Fruit fly (Drosophila melanogaster) whole organism, wandering third instar larva: ENCODE results near the gene CG14269.
A peak's percentile ranks its signal among the peaks of the same experiment; 100 is the strongest.

Source experiments
- Abd-B ChIP-seq: fragments of >200 bp; optimal IDR thresholded peaks from 2 replicates; lab custom pipeline; 2017; ENCODE audit warnings: missing biosample characterization, missing genetic modification characterization
- CG32264 ChIP-seq: fragments of 200-800 bp; sonication (Bioruptor generic); optimal IDR thresholded peaks from 2 replicates; lab custom pipeline; 2016; ENCODE audit warnings: missing biosample characterization, missing genetic modification characterization
- CG9705 ChIP-seq: fragments of 200-800 bp; sonication (Bioruptor generic); optimal IDR thresholded peaks from 2 replicates; lab custom pipeline; 2018; ENCODE audit warnings: missing biosample characterization, mild to moderate bottlenecking, missing genetic modification characterization
- CrebA ChIP-seq: fragments of 200-800 bp; sonication (Bioruptor generic); optimal IDR thresholded peaks from 2 replicates; lab custom pipeline; 2016; ENCODE audit warnings: missing biosample characterization, mild to moderate bottlenecking, missing genetic modification characterization, borderline replicate concordance
- Dfd ChIP-seq: fragments of >200 bp; optimal IDR thresholded peaks from 2 replicates; lab custom pipeline; 2017; ENCODE audit warnings: missing biosample characterization, missing genetic modification characterization
- Dif ChIP-seq: fragments of 200-275, 200-300 bp; sonication (Bioruptor generic); optimal IDR thresholded peaks from 2 replicates; lab custom pipeline; 2018; ENCODE audit warnings: missing biosample characterization, missing genetic modification characterization; ENCODE audit not compliant: partially characterized antibody
- GATAd ChIP-seq: sonication (Bioruptor generic); optimal IDR thresholded peaks from 2 replicates; lab custom pipeline; 2016; ENCODE audit warnings: missing biosample characterization, missing genetic modification characterization
- HLH106 ChIP-seq: fragments of 200-800 bp; optimal IDR thresholded peaks from 3 replicates; lab custom pipeline; 2019; ENCODE audit warnings: missing biosample characterization, mild to moderate bottlenecking, missing genetic modification characterization, moderate library complexity
- Hnf4 ChIP-seq: fragments of 200-800 bp; sonication (Bioruptor generic); optimal IDR thresholded peaks from 2 replicates; lab custom pipeline; 2016; ENCODE audit warnings: missing biosample characterization, mild to moderate bottlenecking, missing genetic modification characterization
- Hr78 ChIP-seq: fragments of >200 bp; optimal IDR thresholded peaks from 2 replicates; lab custom pipeline; 2017; ENCODE audit warnings: missing biosample characterization, missing genetic modification characterization
- Hr83 ChIP-seq: fragments of 200-300 bp; sonication (Bioruptor generic); optimal IDR thresholded peaks from 2 replicates; lab custom pipeline; 2016; ENCODE audit warnings: missing biosample characterization, mild to moderate bottlenecking, missing genetic modification characterization, moderate library complexity; ENCODE audit not compliant: poor library complexity, severe bottlenecking
- Jra ChIP-seq: sonication (Bioruptor generic); optimal IDR thresholded peaks from 2 replicates; lab custom pipeline; 2016; ENCODE audit warnings: missing biosample characterization, missing genetic modification characterization
- Mio ChIP-seq: sonication (Bioruptor generic); optimal IDR thresholded peaks from 2 replicates; lab custom pipeline; 2016; ENCODE audit warnings: missing biosample characterization, missing genetic modification characterization
- Myc ChIP-seq: fragments of >200 bp; optimal IDR thresholded peaks from 2 replicates; lab custom pipeline; 2017
- N ChIP-seq: fragments of >200 bp; optimal IDR thresholded peaks from 2 replicates; lab custom pipeline; 2018; ENCODE audit warnings: missing biosample characterization, missing external identifiers, missing genetic modification characterization
- OdsH ChIP-seq: fragments of 200-800 bp; sonication (Bioruptor generic); optimal IDR thresholded peaks from 2 replicates; lab custom pipeline; 2016; ENCODE audit warnings: missing biosample characterization, mild to moderate bottlenecking, missing genetic modification characterization
- Rel ChIP-seq, 2 experiments: fragments of 200-800 bp; sonication (Bioruptor generic) in 1 of 2; optimal IDR thresholded peaks; 2 replicates in 1 of 2; 3 replicates in 1 of 2; lab custom pipeline; 2016 to 2019; ENCODE audit warnings: mild to moderate bottlenecking in 2 of 2, missing biosample characterization in 2 of 2, missing genetic modification characterization in 2 of 2, moderate library complexity in 1 of 2
- Sp1 ChIP-seq: fragments of 200-800 bp; sonication (Bioruptor generic); optimal IDR thresholded peaks from 3 replicates; lab custom pipeline; 2019; ENCODE audit warnings: missing biosample characterization, mild to moderate bottlenecking, missing genetic modification characterization, moderate library complexity
- Vsx2 ChIP-seq: fragments of 200-300, 225-300 bp; sonication (Bioruptor generic); optimal IDR thresholded peaks from 2 replicates; lab custom pipeline; 2018; ENCODE audit warnings: missing biosample characterization, missing genetic modification characterization; ENCODE audit not compliant: partially characterized antibody
- br ChIP-seq: fragments of 200-800 bp; sonication (Bioruptor generic); optimal IDR thresholded peaks from 2 replicates; lab custom pipeline; 2016; ENCODE audit warnings: missing biosample characterization, missing genetic modification characterization
- brk ChIP-seq: fragments of 200-800 bp; sonication (Bioruptor generic); optimal IDR thresholded peaks from 2 replicates; lab custom pipeline; 2016; ENCODE audit warnings: missing biosample characterization, mild to moderate bottlenecking, missing genetic modification characterization
- dl ChIP-seq, 2 experiments: fragments of 175-275, 200-275 bp in 1 of 2; fragments of 200-275 bp in 1 of 2; sonication (Bioruptor generic); optimal IDR thresholded peaks; lab custom pipeline; 2018; ENCODE audit warnings: mild to moderate bottlenecking in 2 of 2, missing biosample characterization in 2 of 2, missing genetic modification characterization in 2 of 2, moderate library complexity in 2 of 2; ENCODE audit not compliant: partially characterized antibody in 2 of 2, insufficient read depth in 1 of 2
- dmrt93B ChIP-seq: fragments of 200-800 bp; sonication (Bioruptor generic); optimal IDR thresholded peaks from 2 replicates; lab custom pipeline; 2018; ENCODE audit warnings: missing biosample characterization, mild to moderate bottlenecking, missing genetic modification characterization
- dsf ChIP-seq: sonication (Bioruptor generic); optimal IDR thresholded peaks from 2 replicates; lab custom pipeline; 2016; ENCODE audit warnings: missing biosample characterization, missing genetic modification characterization, borderline replicate concordance
- ey ChIP-seq: fragments of 200-800 bp; sonication (Bioruptor generic); optimal IDR thresholded peaks from 2 replicates; lab custom pipeline; 2016; ENCODE audit warnings: missing biosample characterization, missing genetic modification characterization
- foxo ChIP-seq, 2 experiments: fragments of 200-800 bp; sonication (Bioruptor generic); optimal IDR thresholded peaks; 2 replicates in 1 of 2; 3 replicates in 1 of 2; lab custom pipeline; 2016 to 2017; ENCODE audit warnings: missing biosample characterization in 2 of 2, missing genetic modification characterization in 2 of 2
- fru ChIP-seq: fragments of 200-800 bp; sonication (Bioruptor generic); optimal IDR thresholded peaks from 3 replicates; lab custom pipeline; 2016; ENCODE audit warnings: missing biosample characterization, mild to moderate bottlenecking, missing genetic modification characterization
- h ChIP-seq: fragments of 200-800 bp; sonication (Bioruptor generic); optimal IDR thresholded peaks from 3 replicates; lab custom pipeline; 2016; ENCODE audit warnings: missing biosample characterization, mild to moderate bottlenecking, missing genetic modification characterization
- jim ChIP-seq: fragments of 175-275, 200-325 bp; sonication (Bioruptor generic); optimal IDR thresholded peaks from 2 replicates; lab custom pipeline; 2016; ENCODE audit warnings: missing biosample characterization, mild to moderate bottlenecking, missing genetic modification characterization
- lola ChIP-seq: fragments of >200 bp; optimal IDR thresholded peaks from 2 replicates; lab custom pipeline; 2017; ENCODE audit warnings: missing biosample characterization, missing genetic modification characterization
- pan ChIP-seq: fragments of >200 bp; optimal IDR thresholded peaks from 2 replicates; lab custom pipeline; 2017
- psq ChIP-seq: fragments of 200-800 bp; sonication (Bioruptor generic); optimal IDR thresholded peaks from 3 replicates; lab custom pipeline; 2017; ENCODE audit warnings: missing biosample characterization, mild to moderate bottlenecking, missing genetic modification characterization, moderate library complexity
- rgr ChIP-seq: fragments of 200-800 bp; sonication (Bioruptor generic); optimal IDR thresholded peaks from 3 replicates; lab custom pipeline; 2016; ENCODE audit warnings: missing biosample characterization, mild to moderate bottlenecking, missing genetic modification characterization
- sage ChIP-seq: fragments of 200-800 bp; sonication (Bioruptor generic); optimal IDR thresholded peaks from 2 replicates; lab custom pipeline; 2016; ENCODE audit warnings: missing biosample characterization, mild to moderate bottlenecking, missing genetic modification characterization
- sv ChIP-seq: fragments of 200-800 bp; sonication (Bioruptor generic); optimal IDR thresholded peaks from 3 replicates; lab custom pipeline; 2016; ENCODE audit warnings: missing biosample characterization, missing genetic modification characterization
- tai ChIP-seq: sonication (Bioruptor generic); optimal IDR thresholded peaks from 2 replicates; lab custom pipeline; 2016; ENCODE audit warnings: missing biosample characterization, missing genetic modification characterization
- usp ChIP-seq: fragments of >200 bp; optimal IDR thresholded peaks from 2 replicates; lab custom pipeline; 2017; ENCODE audit warnings: missing biosample characterization, missing genetic modification characterization
- woc ChIP-seq: sonication (Bioruptor generic); optimal IDR thresholded peaks from 2 replicates; lab custom pipeline; 2016; ENCODE audit warnings: missing biosample characterization, mild to moderate bottlenecking, missing genetic modification characterization

Gene CG14269

dm6 chrX:3435707-3436106, at the start of gene CG14269:
TSS of gene CG14269 (minus strand) at chrX:3435807.
- no peak for TF ChIP-seq Sp1 (GFP tag; lab: Kevin White, UChicago)
- TF ChIP-seq Dfd (GFP tag; lab: Kevin White, UChicago), result no peak
- no peak for TF ChIP-seq sv (GFP tag; lab: Kevin White, UChicago)
- TF ChIP-seq ey, result no peak
- no peak for TF ChIP-seq Jra (GFP tag; lab: Kevin White, UChicago)
- TF ChIP-seq dmrt93B (GFP tag; lab: Kevin White, UChicago), result no peak
- no peak for TF ChIP-seq lola
- TF ChIP-seq woc (GFP tag; lab: Kevin White, UChicago), result no peak
- no peak for TF ChIP-seq Myc (lab: Kevin White, UChicago)
- TF ChIP-seq foxo (GFP tag; optimal IDR thresholded peaks at IDR 0.05; lab: Kevin White, UChicago), result no peak
- no peak for TF ChIP-seq rgr (GFP tag; lab: Kevin White, UChicago)

DNA sequence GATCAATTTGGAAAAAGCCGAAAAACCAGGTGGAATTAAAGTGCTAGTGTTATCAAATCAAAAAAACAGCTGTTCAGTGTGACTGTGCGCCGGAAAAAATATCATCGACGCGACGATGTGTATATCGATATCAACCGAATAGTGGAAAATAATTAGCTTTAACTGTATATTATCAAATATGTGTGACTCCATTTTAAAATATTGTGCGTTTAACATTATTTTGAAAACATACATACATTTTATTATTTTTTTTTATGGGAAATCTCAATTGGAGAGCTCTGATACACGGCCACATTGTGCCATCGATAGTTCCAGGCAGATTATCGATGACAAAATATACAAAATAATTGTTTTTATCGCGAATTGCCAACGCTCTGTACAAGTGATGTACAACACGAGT, 49.7 kb upstream of the CG14269 start, which contains the start of the genes CG14270 and CG10803:
TSS of gene CG14270 (minus strand) at position 75 of the 400 bp plus-strand sequence.
TSS of gene CG10803 (plus strand) at position 347 of the 400 bp plus-strand sequence.
- TF ChIP-seq br (GFP tag; lab: Kevin White, UChicago) (no peak), tai (GFP tag; lab: Kevin White, UChicago) (peak; percentile 68), psq (GFP tag; lab: Kevin White, UChicago) (peak; percentile 4), Hr78 (GFP tag; lab: Kevin White, UChicago) (no peak), h (GFP tag; lab: Kevin White, UChicago) (no peak), brk (GFP tag; lab: Kevin White, UChicago) (peak; percentile 9), Jra (GFP tag; lab: Kevin White, UChicago) (peak; percentile 27), dsf (GFP tag; lab: Kevin White, UChicago) (no peak), foxo (GFP tag; optimal IDR thresholded peaks at IDR 0.05; lab: Kevin White, UChicago) (peak in 1 of 2 experiments; percentile 14), Sp1 (GFP tag; lab: Kevin White, UChicago) (no peak), dmrt93B (GFP tag; lab: Kevin White, UChicago) (no peak), Hnf4 (GFP tag; lab: Kevin White, UChicago) (peak; percentile 51), dl (GFP tag; optimal IDR thresholded peaks at IDR 0.05; lab: Kevin White, UChicago; ENCODE audit: insufficient read depth in 1 of 2, partially characterized antibody in 2 of 2) (no peak), Vsx2 (GFP tag; lab: Kevin White, UChicago) (peak; percentile 2)

- TF ChIP-seq Sp1 (GFP tag; lab: Kevin White, UChicago) (peak; percentile 54), br (GFP tag; lab: Kevin White, UChicago) (no peak), h (GFP tag; lab: Kevin White, UChicago) (peak; percentile 84), woc (GFP tag; lab: Kevin White, UChicago) (peak; percentile 83), ey (peak; percentile 81), lola (no peak), Hnf4 (GFP tag; lab: Kevin White, UChicago) (peak; percentile 89), Hr78 (GFP tag; lab: Kevin White, UChicago) (no peak), Dfd (GFP tag; lab: Kevin White, UChicago) (no peak), CG32264 (GFP tag; lab: Kevin White, UChicago) (no peak), brk (GFP tag; lab: Kevin White, UChicago) (peak; percentile 41), fru (GFP tag; lab: Kevin White, UChicago) (peak; percentile 71), jim (GFP tag; lab: Kevin White, UChicago) (no peak), pan (no peak), psq (GFP tag; lab: Kevin White, UChicago) (peak; percentile 59), Abd-B (GFP tag; lab: Kevin White, UChicago) (no peak), dsf (GFP tag; lab: Kevin White, UChicago) (peak; percentile 71), Mio (GFP tag; lab: Kevin White, UChicago) (no peak), foxo (GFP tag; optimal IDR thresholded peaks at IDR 0.05; lab: Kevin White, UChicago) (peak in 1 of 2 experiments; percentile 85), usp (GFP tag; lab: Kevin White, UChicago) (no peak), sv (GFP tag; lab: Kevin White, UChicago) (peak; percentile 78), CG9705 (peak; percentile 27), OdsH (peak; percentile 59), Hr83 (GFP tag; lab: Kevin White, UChicago) (peak; percentile 48), dmrt93B (GFP tag; lab: Kevin White, UChicago) (no peak), Rel (GFP tag; optimal IDR thresholded peaks at IDR 0.05; lab: Kevin White, UChicago) (no peak), Rel (tag; optimal IDR thresholded peaks at IDR 0.05; lab: Kevin White, UChicago) (no peak), CrebA (GFP tag; lab: Kevin White, UChicago) (no peak), N (GFP tag; lab: Kevin White, UChicago) (no peak), HLH106 (tag; lab: Kevin White, UChicago) (peak; percentile 79), Vsx2 (GFP tag; lab: Kevin White, UChicago) (no peak), Jra (GFP tag; lab: Kevin White, UChicago) (peak; percentile 82), Myc (lab: Kevin White, UChicago) (peak; percentile 43), tai (GFP tag; lab: Kevin White, UChicago) (peak; percentile 93), sage (no peak), GATAd (GFP tag; lab: Kevin White, UChicago) (peak; percentile 44), Dif (no peak), rgr (GFP tag; lab: Kevin White, UChicago) (peak; percentile 83), dl (GFP tag; optimal IDR thresholded peaks at IDR 0.05; lab: Kevin White, UChicago; ENCODE audit: insufficient read depth in 1 of 2, partially characterized antibody in 2 of 2) (no peak)
Measured at dm6 chrX:3482119-3483014, 46.8 kb upstream of the CG14269 start, which contains the start of the genes CG10804 and CG10802. TSS of gene CG10804 (minus strand) at chrX:3482322. TSS of gene CG10802 (plus strand) at chrX:3482965.
